Fruit fly (Drosophila melanogaster): ENCODE measurements around the gene ND-B14.5A.

ND-B14.5A gene

DNA sequence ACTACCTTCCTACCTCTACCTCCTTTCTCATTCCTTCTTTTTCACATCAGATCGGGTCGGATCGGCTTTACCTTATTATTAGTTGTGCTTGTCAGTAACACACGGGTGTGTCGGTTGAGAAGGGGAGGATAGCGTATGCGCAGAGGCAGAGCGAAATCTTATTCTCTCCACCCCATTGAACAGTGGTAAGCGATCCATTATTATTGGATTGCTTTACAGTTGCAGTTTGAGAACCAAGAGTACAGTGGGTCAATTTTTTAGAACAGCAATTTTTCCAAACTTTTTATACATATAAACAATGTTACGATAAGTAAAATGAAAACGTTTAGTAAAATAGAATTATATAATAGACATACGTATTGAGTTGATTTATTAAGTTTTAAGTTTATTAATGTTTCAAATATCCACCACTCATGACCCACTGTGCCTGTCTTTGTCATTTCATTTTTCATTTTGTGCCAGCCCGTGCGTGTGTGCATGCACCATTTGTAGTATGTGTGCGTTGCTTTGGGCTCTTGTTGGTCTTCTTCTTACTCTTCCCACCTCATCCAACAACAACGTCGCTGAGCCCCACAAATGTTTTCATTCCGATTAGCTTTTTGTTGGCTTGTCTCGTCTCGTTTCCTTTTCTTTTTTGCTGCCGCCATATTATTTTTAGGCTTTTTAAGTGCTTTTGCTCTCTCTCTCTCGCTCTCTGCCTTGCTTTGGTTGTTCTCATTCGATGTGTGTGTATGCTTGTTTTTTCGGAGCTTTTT lies 34.6 kb upstream of the ND-B14.5A start:
- TF ChIP-seq fd96Ca (GFP tag; IDR thresholded peaks at IDR 0.05) = peak; percentile 88
- TF ChIP-seq rn (GFP tag; IDR thresholded peaks at IDR 0.05) = peak; percentile 88
- TF ChIP-seq CG14655 (GFP tag; optimal IDR thresholded peaks at IDR 0.05) = peak; percentile 98
- peak; percentile 94 for TF ChIP-seq CG10348 (GFP tag; IDR thresholded peaks at IDR 0.05)
- TF ChIP-seq CG4496 (GFP tag; IDR thresholded peaks at IDR 0.05) = peak; percentile 98
- TF ChIP-seq Pif1B (GFP tag; optimal IDR thresholded peaks at IDR 0.05) = peak; percentile 97
- peak; percentile 99 for TF ChIP-seq CG32121 (GFP tag; IDR thresholded peaks at IDR 0.05)
- TF ChIP-seq D1 (tag; optimal IDR thresholded peaks at IDR 0.05) = peak; percentile 99
- peak; percentile 97 for TF ChIP-seq gl (tag; optimal IDR thresholded peaks at IDR 0.05)
- TF ChIP-seq CG9948 (tag; optimal IDR thresholded peaks at IDR 0.05) = peak; percentile 99
- TF ChIP-seq CG15710 (tag; optimal IDR thresholded peaks at IDR 0.05) = peak; percentile 99
- peak; percentile 97 for TF ChIP-seq Ets98B (GFP tag; IDR thresholded peaks at IDR 0.05)
- TF ChIP-seq CG13204 (GFP tag; optimal IDR thresholded peaks at IDR 0.05) = peak; percentile 96
- peak; percentile 37 for TF ChIP-seq EcR (GFP tag; optimal IDR thresholded peaks at IDR 0.05)
- TF ChIP-seq CG8159 (tag; optimal IDR thresholded peaks at IDR 0.05) = peak; percentile 99
- peak; percentile 99 for TF ChIP-seq CG8301 (tag; optimal IDR thresholded peaks at IDR 0.05)
- TF ChIP-seq Pif1A (GFP tag; optimal IDR thresholded peaks at IDR 0.05) = peak; percentile 97
- TF ChIP-seq CG34367 (tag; optimal IDR thresholded peaks at IDR 0.05) = peak; percentile 99
- TF ChIP-seq Snoo (tag; optimal IDR thresholded peaks at IDR 0.05) = peak; percentile 97
- TF ChIP-seq CG12605 (GFP tag; IDR thresholded peaks at IDR 0.05) = peak; percentile 96
- peak; percentile 99 for TF ChIP-seq CG17806 (tag; optimal IDR thresholded peaks at IDR 0.05)

DNA sequence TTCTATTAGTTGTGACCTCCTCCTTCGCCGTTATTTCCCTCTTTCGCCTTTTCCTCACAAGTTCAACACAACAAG lies 34.1 kb upstream of the ND-B14.5A start, which contains the start of gene ph-p:
Gene ph-p, minus strand, starts transcription at position 30 of the 75 bp plus-strand sequence.
- no peak for TF ChIP-seq CG12605 (GFP tag; IDR thresholded peaks at IDR 0.05)
- no peak for TF ChIP-seq fd96Ca (GFP tag; IDR thresholded peaks at IDR 0.05)
- TF ChIP-seq Pif1B (GFP tag; optimal IDR thresholded peaks at IDR 0.05) = no peak
- no peak for TF ChIP-seq EcR (GFP tag; optimal IDR thresholded peaks at IDR 0.05)
- no peak for TF ChIP-seq CG14655 (GFP tag; optimal IDR thresholded peaks at IDR 0.05)

DNA sequence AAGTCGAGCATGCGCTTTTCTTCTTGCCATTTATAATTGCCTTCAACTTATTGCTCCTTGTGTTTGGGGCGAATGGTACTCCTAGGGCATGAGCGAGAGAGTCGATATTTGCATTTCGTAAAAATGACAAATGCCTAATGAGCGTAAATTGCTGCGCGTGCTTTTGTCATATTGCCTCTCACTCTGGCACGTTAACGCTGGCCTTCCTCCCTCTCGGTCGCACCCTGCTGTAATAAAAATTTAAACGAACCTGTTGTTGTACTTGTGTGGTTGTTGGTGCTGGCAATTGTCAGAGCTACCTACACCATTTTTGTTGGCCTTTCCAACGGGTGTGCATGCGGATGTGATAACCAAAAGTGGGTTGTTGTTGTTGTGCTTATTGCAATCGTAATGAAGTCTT lies 33.9 kb upstream of the ND-B14.5A start:
- TF ChIP-seq D1 (tag; optimal IDR thresholded peaks at IDR 0.05) (no peak), CG4496 (GFP tag; IDR thresholded peaks at IDR 0.05) (no peak), CG17806 (tag; optimal IDR thresholded peaks at IDR 0.05) (no peak), Snoo (tag; optimal IDR thresholded peaks at IDR 0.05) (no peak), CG9948 (tag; optimal IDR thresholded peaks at IDR 0.05) (no peak)

DNA sequence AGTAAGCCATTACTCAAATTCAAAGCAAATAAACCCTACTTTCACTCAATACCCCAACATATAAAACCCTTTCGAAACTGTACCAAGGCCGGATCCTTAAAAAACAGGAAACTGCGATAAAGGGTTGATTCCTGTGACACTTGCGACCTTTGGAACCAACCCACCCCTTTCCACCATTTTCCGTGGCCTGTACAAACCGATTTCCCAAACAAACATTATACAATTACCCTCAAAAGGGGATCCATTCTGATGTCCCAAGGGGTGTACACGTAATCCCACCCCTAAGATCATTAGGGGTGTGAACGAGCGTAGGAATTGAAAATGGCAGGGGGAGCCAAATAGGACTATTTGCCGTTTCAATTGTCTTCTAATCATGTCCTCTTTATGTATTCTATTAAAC lies 32.7 kb upstream of the ND-B14.5A start:
- TF ChIP-seq Ets98B (GFP tag; IDR thresholded peaks at IDR 0.05) (no peak), rn (GFP tag; IDR thresholded peaks at IDR 0.05) (no peak), CG4496 (GFP tag; IDR thresholded peaks at IDR 0.05) (no peak), CG17806 (tag; optimal IDR thresholded peaks at IDR 0.05) (no peak), CG13204 (GFP tag; optimal IDR thresholded peaks at IDR 0.05) (no peak), CG8301 (tag; optimal IDR thresholded peaks at IDR 0.05) (no peak), Snoo (tag; optimal IDR thresholded peaks at IDR 0.05) (no peak)

DNA sequence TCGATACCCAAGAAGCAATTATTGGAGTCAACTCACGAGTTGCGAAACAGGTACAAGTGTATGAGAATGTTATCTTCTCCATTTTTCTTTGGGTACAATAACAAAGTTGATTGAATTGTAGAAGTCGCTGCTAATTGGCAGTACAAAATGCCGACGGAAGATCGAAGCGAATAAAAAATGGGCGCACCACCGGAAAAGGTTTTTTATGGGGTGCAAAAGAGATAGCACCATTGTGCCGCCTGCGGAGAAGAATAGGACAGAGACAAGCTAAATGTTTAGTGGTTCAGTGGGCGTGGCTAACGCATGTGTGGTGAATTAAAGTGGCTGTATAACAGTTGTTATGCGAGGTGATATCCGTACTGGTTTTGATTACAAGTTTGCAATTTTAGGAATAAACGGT lies 31.8 kb upstream of the ND-B14.5A start:
- TF ChIP-seq CG13204 (GFP tag; optimal IDR thresholded peaks at IDR 0.05) (no peak), Snoo (tag; optimal IDR thresholded peaks at IDR 0.05) (no peak), CG12605 (GFP tag; IDR thresholded peaks at IDR 0.05) (peak; percentile 30; the same call in 1 of the 2 replicates), CG34367 (tag; optimal IDR thresholded peaks at IDR 0.05) (no peak), CG4496 (GFP tag; IDR thresholded peaks at IDR 0.05) (peak; percentile 40; the same call in 1 of the 3 replicates)

DNA sequence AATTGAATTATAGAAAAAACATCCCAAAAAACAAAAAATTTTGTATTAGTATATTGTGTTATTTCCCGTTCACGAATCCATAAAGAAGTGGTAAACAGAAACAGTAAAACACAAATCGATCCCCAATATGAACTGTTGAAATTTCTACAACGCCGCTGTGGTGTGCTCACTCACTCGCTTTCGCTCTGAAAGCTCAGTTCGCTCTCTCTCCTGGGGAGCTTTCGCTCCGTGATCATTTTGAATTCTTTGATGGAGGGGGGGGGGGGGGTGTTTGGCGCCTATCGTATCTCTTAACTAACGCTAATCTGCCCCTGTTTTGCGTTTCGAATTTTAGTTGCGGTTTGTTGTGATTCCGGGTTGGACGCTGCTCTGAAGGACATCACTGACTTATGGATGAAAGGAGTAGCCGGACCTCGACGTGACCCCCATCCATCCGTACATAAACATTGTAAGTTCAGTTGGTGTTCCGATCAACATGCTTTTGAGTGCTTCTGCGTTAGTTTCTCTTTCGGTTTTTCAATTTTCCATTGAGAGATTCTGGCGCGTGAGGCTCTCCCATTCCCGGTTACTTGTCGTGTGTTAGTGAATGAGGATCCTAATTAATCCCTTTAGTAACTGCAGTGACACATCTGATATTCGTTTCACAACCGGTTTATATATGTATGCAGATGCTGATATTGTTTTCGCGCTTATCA lies 31.0 kb upstream of the ND-B14.5A start, which contains the start of gene D2hgdh:
Gene D2hgdh, plus strand, starts transcription at position 331 of the 695 bp plus-strand sequence.
- TF ChIP-seq CG4496 (GFP tag; IDR thresholded peaks at IDR 0.05) (peak; percentile 65), Ets98B (GFP tag; IDR thresholded peaks at IDR 0.05) (peak; percentile 69), Snoo (tag; optimal IDR thresholded peaks at IDR 0.05) (peak; percentile 29), CG15710 (tag; optimal IDR thresholded peaks at IDR 0.05) (no peak), CG14655 (GFP tag; optimal IDR thresholded peaks at IDR 0.05) (no peak), CG17806 (tag; optimal IDR thresholded peaks at IDR 0.05) (peak; percentile 5), fd96Ca (GFP tag; IDR thresholded peaks at IDR 0.05) (no peak), D1 (tag; optimal IDR thresholded peaks at IDR 0.05) (no peak), CG8159 (tag; optimal IDR thresholded peaks at IDR 0.05) (no peak), CG32121 (GFP tag; IDR thresholded peaks at IDR 0.05) (peak; percentile 49; the same call in 1 of the 2 replicates), CG13204 (GFP tag; optimal IDR thresholded peaks at IDR 0.05) (no peak), CG12605 (GFP tag; IDR thresholded peaks at IDR 0.05) (no peak)

DNA sequence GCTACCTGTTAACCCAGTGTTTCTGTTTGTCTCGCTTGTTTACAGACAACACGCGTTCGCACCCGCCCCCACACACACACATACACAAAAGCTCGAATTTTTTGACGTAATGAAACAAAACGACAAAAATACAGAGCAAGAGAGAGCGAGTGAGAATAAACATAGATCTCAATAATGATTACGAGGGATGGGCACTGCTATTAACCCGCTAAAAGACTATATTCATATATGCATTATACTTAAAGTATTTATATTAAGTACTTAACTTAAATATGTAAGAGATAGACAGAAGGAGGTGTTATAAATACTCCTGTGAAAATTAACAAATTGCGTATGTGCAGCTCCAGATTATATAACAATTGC lies 30.5 kb upstream of the ND-B14.5A start:
- no peak for TF ChIP-seq rn (GFP tag; IDR thresholded peaks at IDR 0.05)
- peak; percentile 46; the same call in 1 of the 2 replicates for TF ChIP-seq CG12605 (GFP tag; IDR thresholded peaks at IDR 0.05)
- TF ChIP-seq CG13204 (GFP tag; optimal IDR thresholded peaks at IDR 0.05) = no peak
- peak; percentile 34 for TF ChIP-seq CG14655 (GFP tag; optimal IDR thresholded peaks at IDR 0.05)
- TF ChIP-seq CG17806 (tag; optimal IDR thresholded peaks at IDR 0.05) = peak; percentile 2
- peak; percentile 11 for TF ChIP-seq CG8301 (tag; optimal IDR thresholded peaks at IDR 0.05)
- peak; percentile 58 for TF ChIP-seq Pif1B (GFP tag; optimal IDR thresholded peaks at IDR 0.05)
- TF ChIP-seq D1 (tag; optimal IDR thresholded peaks at IDR 0.05) = no peak
- peak; percentile 37; the same call in 1 of the 2 replicates for TF ChIP-seq Ets98B (GFP tag; IDR thresholded peaks at IDR 0.05)
- TF ChIP-seq fd96Ca (GFP tag; IDR thresholded peaks at IDR 0.05) = no peak
- TF ChIP-seq CG8159 (tag; optimal IDR thresholded peaks at IDR 0.05) = peak; percentile 16
- peak; percentile 5 for TF ChIP-seq CG15710 (tag; optimal IDR thresholded peaks at IDR 0.05)
- peak; percentile 51 for TF ChIP-seq CG32121 (GFP tag; IDR thresholded peaks at IDR 0.05)
- TF ChIP-seq gl (tag; optimal IDR thresholded peaks at IDR 0.05) = peak; percentile 20
- peak; percentile 60; the same call in 2 of the 3 replicates for TF ChIP-seq CG4496 (GFP tag; IDR thresholded peaks at IDR 0.05)
- TF ChIP-seq Pif1A (GFP tag; optimal IDR thresholded peaks at IDR 0.05) = peak; percentile 54
- TF ChIP-seq CG10348 (GFP tag; IDR thresholded peaks at IDR 0.05) = no peak
- peak; percentile 6 for TF ChIP-seq Snoo (tag; optimal IDR thresholded peaks at IDR 0.05)
- TF ChIP-seq EcR (GFP tag; optimal IDR thresholded peaks at IDR 0.05) = no peak

Measured in whole organism, pupa.